Fruit fly (Drosophila melanogaster) whole organism, embryonic: ENCODE results near the gene CG3603.
A peak's percentile ranks its signal among the peaks of the same experiment; 100 is the strongest.

Experiments used
- B-H1 ChIP-seq: fragments of 200-800 bp; sonication (Bioruptor generic); IDR thresholded peaks from 3 replicates; pipeline ENCODE4 v1.3.6; 2022; ENCODE audit warnings: missing biosample characterization, missing genetic modification characterization
- Bgb ChIP-seq: fragments of 200-800 bp; sonication (Bioruptor generic); IDR thresholded peaks from 2 replicates; pipeline ENCODE4 v1.3.6; 2022; ENCODE audit warnings: missing biosample characterization, missing genetic modification characterization; ENCODE audit not compliant: partially characterized antibody
- Blimp-1 ChIP-seq: fragments of 200-800 bp; sonication (Bioruptor generic); optimal IDR thresholded peaks from 3 replicates; lab custom pipeline; 2018; ENCODE audit warnings: missing biosample characterization, missing genetic modification characterization, mild to moderate bottlenecking, moderate library complexity, missing genetic modification reagents
- CG13123 ChIP-seq: fragments of 200-800 bp; sonication (Bioruptor generic); optimal IDR thresholded peaks from 2 replicates; lab custom pipeline; 2016; ENCODE audit warnings: missing biosample characterization, missing genetic modification characterization
- CG13287 ChIP-seq: fragments of 200-800 bp; sonication (Bioruptor generic); IDR thresholded peaks from 2 replicates; pipeline ENCODE4 v1.3.6; 2022; ENCODE audit warnings: missing biosample characterization, missing genetic modification characterization; ENCODE audit not compliant: partially characterized antibody
- CG15011 ChIP-seq: fragments of 200-800 bp; sonication (Bioruptor generic); optimal IDR thresholded peaks from 3 replicates; lab custom pipeline; 2018; ENCODE audit warnings: missing biosample characterization, mild to moderate bottlenecking, missing genetic modification characterization
- CG15073 ChIP-seq: fragments of 200-800 bp; sonication (Bioruptor generic); optimal IDR thresholded peaks from 2 replicates; lab custom pipeline; 2016; ENCODE audit warnings: missing biosample characterization, missing genetic modification characterization
- CG15479 ChIP-seq: fragments of 200-800 bp; sonication (Bioruptor generic); optimal IDR thresholded peaks from 3 replicates; lab custom pipeline; 2019; ENCODE audit warnings: missing biosample characterization, mild to moderate bottlenecking, missing genetic modification characterization, moderate library complexity
- CG17359 ChIP-seq: fragments of 200-800 bp; sonication (Bioruptor generic); optimal IDR thresholded peaks from 3 replicates; lab custom pipeline; 2018; ENCODE audit warnings: missing biosample characterization, mild to moderate bottlenecking, missing genetic modification characterization, moderate library complexity
- CG17568 ChIP-seq: fragments of 200-800 bp; sonication (Bioruptor generic); optimal IDR thresholded peaks from 2 replicates; lab custom pipeline; 2018; ENCODE audit warnings: missing biosample characterization, mild to moderate bottlenecking, missing genetic modification characterization, moderate library complexity
- CG17912 ChIP-seq: fragments of 200-800 bp; sonication (Bioruptor generic); optimal IDR thresholded peaks from 2 replicates; lab custom pipeline; 2018; ENCODE audit warnings: missing biosample characterization, mild to moderate bottlenecking, missing genetic modification characterization
- CG1792 ChIP-seq: fragments of 200-800 bp; sonication (Bioruptor generic); optimal IDR thresholded peaks from 2 replicates; lab custom pipeline; 2016; ENCODE audit warnings: missing biosample characterization, missing genetic modification characterization
- CG18476 ChIP-seq: fragments of 200-800 bp; sonication (Bioruptor generic); optimal IDR thresholded peaks from 2 replicates; lab custom pipeline; 2016; ENCODE audit warnings: missing biosample characterization, mild to moderate bottlenecking, missing genetic modification characterization
- CG18599 ChIP-seq: fragments of 200-800 bp; sonication (Bioruptor generic); optimal IDR thresholded peaks from 3 replicates; lab custom pipeline; 2017; ENCODE audit warnings: missing biosample characterization, missing genetic modification characterization, mild to moderate bottlenecking, moderate library complexity, missing genetic modification reagents
- CG2889 ChIP-seq: fragments of 200-800 bp; sonication (Bioruptor generic); IDR thresholded peaks from 3 replicates; pipeline ENCODE4 v1.3.6; 2022; ENCODE audit warnings: missing biosample characterization, missing genetic modification characterization
- CG34422 ChIP-seq: fragments of 200-800 bp; sonication (Bioruptor generic); IDR thresholded peaks from 3 replicates; pipeline ENCODE4 v1.3.6; 2022; ENCODE audit warnings: missing biosample characterization, missing genetic modification characterization
- CG4854 ChIP-seq: fragments of 200-800 bp; sonication (Bioruptor generic); optimal IDR thresholded peaks from 2 replicates; lab custom pipeline; 2016; ENCODE audit warnings: missing biosample characterization, missing genetic modification characterization, inconsistent platforms
- CG5180 ChIP-seq: fragments of 200-800 bp; sonication (Bioruptor generic); optimal IDR thresholded peaks from 3 replicates; lab custom pipeline; 2017; ENCODE audit warnings: missing biosample characterization, missing genetic modification characterization, mild to moderate bottlenecking, moderate library complexity, missing genetic modification reagents
- CG6689 ChIP-seq: fragments of 200-800 bp; sonication (Bioruptor generic); IDR thresholded peaks from 2 replicates; pipeline ENCODE4 v1.3.6; 2022; ENCODE audit warnings: missing biosample characterization, missing genetic modification characterization
- CG6765 ChIP-seq: fragments of 200-800 bp; sonication (Bioruptor generic); optimal IDR thresholded peaks from 3 replicates; lab custom pipeline; 2017; ENCODE audit warnings: missing biosample characterization, mild to moderate bottlenecking, missing genetic modification characterization
- CG6791 ChIP-seq: fragments of 200-800 bp; sonication (Bioruptor generic); IDR thresholded peaks from 3 replicates; pipeline ENCODE4 v1.3.6; 2022; ENCODE audit warnings: missing biosample characterization, missing genetic modification characterization; ENCODE audit not compliant: partially characterized antibody
- CG6854 ChIP-seq: fragments of 200-800 bp; sonication (Bioruptor generic); optimal IDR thresholded peaks from 3 replicates; lab custom pipeline; 2017; ENCODE audit warnings: missing biosample characterization, mild to moderate bottlenecking, missing genetic modification characterization
- CG7271 ChIP-seq: fragments of 200-800 bp; sonication (Bioruptor generic); optimal IDR thresholded peaks from 2 replicates; lab custom pipeline; 2018; ENCODE audit warnings: missing biosample characterization, mild to moderate bottlenecking, missing genetic modification characterization, moderate library complexity
- CG7357 ChIP-seq: fragments of 200-800 bp; sonication (Bioruptor generic); IDR thresholded peaks from 3 replicates; pipeline ENCODE4 v1.3.6; 2022; ENCODE audit warnings: missing biosample characterization, missing genetic modification characterization
- CG7556 ChIP-seq: fragments of 200-800 bp; sonication (Bioruptor generic); optimal IDR thresholded peaks from 2 replicates; lab custom pipeline; 2017; ENCODE audit warnings: missing biosample characterization, mild to moderate bottlenecking, missing genetic modification characterization
- CG8281 ChIP-seq: fragments of 200-800 bp; sonication (Bioruptor generic); optimal IDR thresholded peaks from 2 replicates; lab custom pipeline; 2018; ENCODE audit warnings: missing biosample characterization, mild to moderate bottlenecking, missing genetic modification characterization, moderate library complexity
- Chrac-16 ChIP-seq: fragments of 200-800 bp; sonication (Bioruptor generic); optimal IDR thresholded peaks from 3 replicates; lab custom pipeline; 2016; ENCODE audit warnings: missing biosample characterization, missing genetic modification characterization
- Dad ChIP-seq: fragments of 200-800 bp; sonication (Bioruptor generic); optimal IDR thresholded peaks from 3 replicates; lab custom pipeline; 2016; ENCODE audit warnings: missing biosample characterization, missing genetic modification characterization
- Eip74EF ChIP-seq, 2 experiments: fragments of 200-800 bp in 1 of 2; fragments of >200 bp in 1 of 2; sonication (Bioruptor generic) in 1 of 2; optimal IDR thresholded peaks; 2 replicates each; lab custom pipeline; 2017 to 2019; ENCODE audit warnings: missing biosample characterization in 2 of 2, missing genetic modification characterization in 2 of 2, mild to moderate bottlenecking in 1 of 2, moderate library complexity in 1 of 2
- Ets97D ChIP-seq: fragments of 200-800 bp; sonication (Bioruptor generic); optimal IDR thresholded peaks from 3 replicates; lab custom pipeline; 2016; ENCODE audit warnings: missing biosample characterization, missing genetic modification characterization
- H15 ChIP-seq: fragments of 200-800 bp; sonication (Bioruptor generic); IDR thresholded peaks from 3 replicates; pipeline ENCODE4 v1.3.6; 2022; ENCODE audit warnings: missing biosample characterization, missing genetic modification characterization
- HmgZ ChIP-seq: fragments of 200-800 bp; sonication (Bioruptor generic); optimal IDR thresholded peaks from 2 replicates; lab custom pipeline; 2018; ENCODE audit warnings: missing biosample characterization, mild to moderate bottlenecking, missing genetic modification characterization
- Side ChIP-seq: fragments of 200-800 bp; sonication (Bioruptor generic); optimal IDR thresholded peaks from 2 replicates; lab custom pipeline; 2016; ENCODE audit warnings: missing biosample characterization, missing genetic modification characterization
- Vsx1 ChIP-seq: fragments of 200-800 bp; sonication (Bioruptor generic); optimal IDR thresholded peaks from 2 replicates; lab custom pipeline; 2017; ENCODE audit warnings: missing biosample characterization, mild to moderate bottlenecking, missing genetic modification characterization, missing genetic modification reagents
- ara ChIP-seq: fragments of 200-800 bp; sonication (Bioruptor generic); IDR thresholded peaks from 2 replicates; pipeline ENCODE4 v1.3.6; 2022; ENCODE audit warnings: missing biosample characterization, missing genetic modification characterization
- bsh ChIP-seq, 2 experiments: fragments of 200-800 bp; sonication (Bioruptor generic); optimal IDR thresholded peaks; 2 replicates each; lab custom pipeline; 2017 to 2018; ENCODE audit warnings: mild to moderate bottlenecking in 2 of 2, missing biosample characterization in 2 of 2, missing genetic modification characterization in 2 of 2, moderate library complexity in 1 of 2
- cas ChIP-seq: fragments of 200-800 bp; sonication (Bioruptor generic); IDR thresholded peaks from 2 replicates; pipeline ENCODE4 v1.3.6; 2022; ENCODE audit warnings: missing biosample characterization, missing genetic modification characterization
- cg ChIP-seq: fragments of 200-800 bp; sonication (Bioruptor generic); optimal IDR thresholded peaks from 3 replicates; lab custom pipeline; 2019; ENCODE audit warnings: missing biosample characterization, mild to moderate bottlenecking, missing genetic modification characterization, moderate library complexity
- chn ChIP-seq: fragments of 200-800 bp; sonication (Bioruptor generic); optimal IDR thresholded peaks from 2 replicates; lab custom pipeline; 2016; ENCODE audit warnings: missing biosample characterization, missing genetic modification characterization
- dan ChIP-seq: fragments of 200-800 bp; sonication (Bioruptor generic); IDR thresholded peaks from 2 replicates; pipeline ENCODE4 v1.3.6; 2022; ENCODE audit warnings: missing biosample characterization, missing genetic modification characterization
- fd96Cb ChIP-seq: fragments of 200-800 bp; sonication (Bioruptor generic); optimal IDR thresholded peaks from 2 replicates; lab custom pipeline; 2018; ENCODE audit warnings: missing biosample characterization, mild to moderate bottlenecking, missing genetic modification characterization, moderate library complexity
- kni ChIP-seq: fragments of 200-800 bp; sonication (Bioruptor generic); optimal IDR thresholded peaks from 3 replicates; lab custom pipeline; 2017; ENCODE audit warnings: mild to moderate bottlenecking, missing biosample characterization, missing genetic modification reagents, missing genetic modification characterization
- lola ChIP-seq, 3 experiments: fragments of >200 bp in 2 of 3; fragments of 200-800 bp in 1 of 3; sonication (Bioruptor generic) in 1 of 3; optimal IDR thresholded peaks; 2 replicates each; lab custom pipeline; 2017 to 2019; ENCODE audit warnings: missing biosample characterization in 3 of 3, missing genetic modification characterization in 3 of 3, mild to moderate bottlenecking in 1 of 3, moderate library complexity in 1 of 3
- mam ChIP-seq: fragments of 200-800 bp; sonication (Bioruptor generic); optimal IDR thresholded peaks from 3 replicates; lab custom pipeline; 2016; ENCODE audit warnings: missing biosample characterization, missing genetic modification characterization
- mld ChIP-seq: fragments of 200-800 bp; sonication (Bioruptor generic); IDR thresholded peaks from 3 replicates; pipeline ENCODE4 v1.3.6; 2022; ENCODE audit warnings: missing biosample characterization, missing genetic modification characterization; ENCODE audit not compliant: partially characterized antibody
- odd ChIP-seq: fragments of 200-800 bp; sonication (Bioruptor generic); optimal IDR thresholded peaks from 2 replicates; lab custom pipeline; 2017; ENCODE audit warnings: missing biosample characterization, mild to moderate bottlenecking, missing genetic modification characterization
- peb ChIP-seq: fragments of 200-800 bp; sonication (Bioruptor generic); IDR thresholded peaks from 2 replicates; pipeline ENCODE4 v1.3.6; 2022; ENCODE audit warnings: missing biosample characterization, missing genetic modification characterization
- pzg ChIP-seq: fragments of 200-800 bp; sonication (Bioruptor generic); optimal IDR thresholded peaks from 3 replicates; lab custom pipeline; 2018; ENCODE audit warnings: missing biosample characterization, mild to moderate bottlenecking, missing genetic modification characterization, moderate library complexity
- zen ChIP-seq: fragments of 200-800 bp; sonication (Bioruptor generic); optimal IDR thresholded peaks from 3 replicates; lab custom pipeline; 2018; ENCODE audit warnings: missing biosample characterization, mild to moderate bottlenecking, missing genetic modification characterization, moderate library complexity

Gene CG3603

dm6 chrX:2947545-2948072 lies at the start of gene CG3603 (continued):
- TF ChIP-seq Eip74EF (GFP tag; optimal IDR thresholded peaks at IDR 0.05; lab: Kevin White, UChicago), result peak in 1 of 2 experiments; percentile 10
- TF ChIP-seq CG18476 (GFP tag; lab: Kevin White, UChicago), result no peak
- TF ChIP-seq CG6689 (GFP tag; lab: Robert Waterston, UW), result no peak
- no peak for TF ChIP-seq CG13123 (GFP tag; lab: Kevin White, UChicago)
- TF ChIP-seq H15 (GFP tag; lab: Robert Waterston, UW), result no peak
- no peak for TF ChIP-seq peb (GFP tag; lab: Robert Waterston, UW)
- TF ChIP-seq CG5180, result peak; percentile 2
- peak; percentile 58 for TF ChIP-seq Ets97D (GFP tag; lab: Kevin White, UChicago)
- TF ChIP-seq CG6765 (GFP tag; lab: Kevin White, UChicago), result peak; percentile 40
- TF ChIP-seq Side, result no peak
- TF ChIP-seq CG15073 (GFP tag; lab: Kevin White, UChicago), result no peak
- no peak for TF ChIP-seq CG15479 (GFP tag; lab: Kevin White, UChicago)
- TF ChIP-seq CG2889 (GFP tag; lab: Robert Waterston, UW), result no peak
- no peak for TF ChIP-seq HmgZ
- no peak for TF ChIP-seq CG4854 (GFP tag; lab: Kevin White, UChicago)
- peak; percentile 25 for TF ChIP-seq CG17568
- TF ChIP-seq cg (GFP tag; lab: Kevin White, UChicago), result peak; percentile 31
- TF ChIP-seq zen (tag; lab: Kevin White, UChicago), result no peak
- no peak for TF ChIP-seq CG8281 (tag; lab: Kevin White, UChicago)
- peak; percentile 33 for TF ChIP-seq Vsx1
- TF ChIP-seq CG17359 (tag; lab: Kevin White, UChicago), result peak; percentile 76
- TF ChIP-seq CG15011 (GFP tag; lab: Kevin White, UChicago), result peak; percentile 4
- no peak for TF ChIP-seq ara (GFP tag; lab: Robert Waterston, UW)
- no peak for TF ChIP-seq kni
- TF ChIP-seq Blimp-1 (GFP tag; lab: Kevin White, UChicago), result no peak
- TF ChIP-seq lola (GFP tag; optimal IDR thresholded peaks at IDR 0.05; lab: Kevin White, UChicago), result no peak
- TF ChIP-seq mld (GFP tag; lab: Robert Waterston, UW), result no peak
- TF ChIP-seq Dad (GFP tag; lab: Kevin White, UChicago), result no peak
- TF ChIP-seq Bgb, result no peak; the same call in 1 of the 2 replicates
- TF ChIP-seq dan (GFP tag; lab: Robert Waterston, UW), result no peak
- no peak for TF ChIP-seq CG6791
- no peak for TF ChIP-seq CG18599 (GFP tag; lab: Kevin White, UChicago)
- TF ChIP-seq fd96Cb (tag; lab: Kevin White, UChicago), result no peak
- no peak for TF ChIP-seq CG7357 (GFP tag; lab: Robert Waterston, UW)
- TF ChIP-seq CG13287, result peak; percentile 47
- TF ChIP-seq CG6854 (GFP tag; lab: Kevin White, UChicago), result peak; percentile 10
- TF ChIP-seq B-H1, result no peak
- no peak for TF ChIP-seq CG7556 (GFP tag; lab: Kevin White, UChicago)
- no peak for TF ChIP-seq CG1792 (GFP tag; lab: Kevin White, UChicago)
- TF ChIP-seq cas (GFP tag; lab: Robert Waterston, UW), result no peak
- peak in 1 of 2 experiments; percentile 71 for TF ChIP-seq bsh (GFP tag; optimal IDR thresholded peaks at IDR 0.05; lab: Kevin White, UChicago)
- peak; percentile 13 for TF ChIP-seq pzg (GFP tag; lab: Kevin White, UChicago)
- no peak for TF ChIP-seq CG7271 (tag; lab: Kevin White, UChicago)
- TF ChIP-seq CG34422 (GFP tag; lab: Robert Waterston, UW), result no peak
- no peak for TF ChIP-seq odd (GFP tag; lab: Kevin White, UChicago)
- TF ChIP-seq chn, result no peak
- no peak for TF ChIP-seq CG17912
- no peak for TF ChIP-seq Chrac-16 (GFP tag; lab: Kevin White, UChicago)
- no peak for TF ChIP-seq mam
